Worm (Caenorhabditis elegans) whole organism, L2 larva: Measurements from ENCODE around the gene srh-39.

Experiments
- C34F6.9 ChIP-seq: fragments of 150-350 bp; optimal IDR thresholded peaks from 2 replicates; lab custom pipeline; 2014; ENCODE audit warnings: missing biosample characterization, missing genetic modification characterization
- F13H6.1 ChIP-seq: sonication (generic microtip); optimal IDR thresholded peaks from 2 replicates; lab custom pipeline; 2016; ENCODE audit warnings: missing genetic modification characterization, missing compliant biosample characterization
- R02D3.7 ChIP-seq: fragments of 150-350 bp; optimal IDR thresholded peaks from 2 replicates; lab custom pipeline; 2014; ENCODE audit warnings: missing biosample characterization, missing genetic modification characterization
- Y55F3AM.14 ChIP-seq: fragments of 200-800 bp; sonication (Bioruptor generic); optimal IDR thresholded peaks from 2 replicates; lab custom pipeline; 2018; ENCODE audit warnings: mild to moderate bottlenecking, missing genetic modification characterization, missing compliant biosample characterization
- alr-1 ChIP-seq: fragments of 150-350 bp; optimal IDR thresholded peaks from 2 replicates; lab custom pipeline; 2014; ENCODE audit warnings: missing biosample characterization, missing genetic modification characterization
- blmp-1 ChIP-seq: sonication (generic microtip); optimal IDR thresholded peaks from 2 replicates; lab custom pipeline; 2017; ENCODE audit warnings: missing genetic modification characterization, mild to moderate bottlenecking, missing compliant biosample characterization, antibody characterized with exemption, moderate library complexity; ENCODE audit not compliant: insufficient read depth
- ceh-16 ChIP-seq: fragments of 150-350 bp; optimal IDR thresholded peaks from 2 replicates; lab custom pipeline; 2014; ENCODE audit warnings: missing biosample characterization, missing genetic modification characterization
- ceh-82 ChIP-seq: fragments of 150-350 bp; optimal IDR thresholded peaks from 2 replicates; lab custom pipeline; 2014; ENCODE audit warnings: missing biosample characterization, missing genetic modification characterization
- crh-2 ChIP-seq: sonication (generic microtip); optimal IDR thresholded peaks from 2 replicates; lab custom pipeline; 2017; ENCODE audit warnings: missing biosample characterization, missing genetic modification characterization
- dmd-4 ChIP-seq: sonication (generic microtip); optimal IDR thresholded peaks from 2 replicates; lab custom pipeline; 2017; ENCODE audit warnings: missing biosample characterization, missing genetic modification characterization
- egl-27 ChIP-seq: sonication (generic microtip); optimal IDR thresholded peaks from 3 replicates; lab custom pipeline; 2017; ENCODE audit warnings: missing biosample characterization, missing genetic modification reagents, missing genetic modification characterization
- elt-1 ChIP-seq: fragments of 150-350 bp; optimal IDR thresholded peaks from 2 replicates; lab custom pipeline; 2014; ENCODE audit warnings: missing biosample characterization, missing genetic modification characterization
- elt-3 ChIP-seq: sonication (generic microtip); optimal IDR thresholded peaks from 2 replicates; lab custom pipeline; 2017; ENCODE audit warnings: missing biosample characterization, missing genetic modification characterization
- fos-1 ChIP-seq: fragments of 150-350 bp; optimal IDR thresholded peaks from 2 replicates; lab custom pipeline; 2014; ENCODE audit warnings: missing biosample characterization, missing genetic modification characterization
- gmeb-1 ChIP-seq: fragments of 150-350 bp; optimal IDR thresholded peaks from 2 replicates; lab custom pipeline; 2014; ENCODE audit warnings: missing biosample characterization, missing genetic modification characterization
- lin-11 ChIP-seq: fragments of 150-350 bp; sonication (generic microtip); optimal IDR thresholded peaks from 2 replicates; lab custom pipeline; 2014; ENCODE audit warnings: missing biosample characterization, missing genetic modification characterization, inconsistent platforms, mixed read lengths
- lin-13 ChIP-seq: fragments of 150-350 bp; optimal IDR thresholded peaks from 2 replicates; lab custom pipeline; 2014; ENCODE audit warnings: missing biosample characterization, missing genetic modification reagents, missing genetic modification characterization
- lin-39 ChIP-seq: fragments of 150-350 bp; optimal IDR thresholded peaks from 2 replicates; lab custom pipeline; 2014; ENCODE audit warnings: missing biosample characterization, missing genetic modification reagents, missing genetic modification characterization
- lsy-2 ChIP-seq, 2 experiments: fragments of 150-350 bp in 1 of 2; sonication (generic microtip) in 1 of 2; optimal IDR thresholded peaks; 2 replicates each; lab custom pipeline; 2014 to 2017; ENCODE audit warnings: missing biosample characterization in 2 of 2, missing genetic modification characterization in 2 of 2
- mab-5 ChIP-seq: fragments of 150-350 bp; optimal IDR thresholded peaks from 2 replicates; lab custom pipeline; 2014; ENCODE audit warnings: missing biosample characterization, missing genetic modification characterization
- mbf-1 ChIP-seq: sonication (generic microtip); optimal IDR thresholded peaks from 2 replicates; lab custom pipeline; 2017; ENCODE audit warnings: missing biosample characterization, missing genetic modification characterization
- mdl-1 ChIP-seq, 2 experiments: fragments of 150-350 bp in 1 of 2; sonication (generic microtip) in 1 of 2; optimal IDR thresholded peaks; 2 replicates each; lab custom pipeline; 2017; ENCODE audit warnings: missing biosample characterization in 2 of 2, missing genetic modification characterization in 2 of 2
- nhr-10 ChIP-seq: sonication (generic microtip); optimal IDR thresholded peaks from 2 replicates; lab custom pipeline; 2017; ENCODE audit warnings: missing biosample characterization, missing genetic modification characterization
- nhr-11 ChIP-seq: fragments of 150-350 bp; optimal IDR thresholded peaks from 2 replicates; lab custom pipeline; 2014; ENCODE audit warnings: missing biosample characterization, missing genetic modification characterization
- nhr-129 ChIP-seq: fragments of 150-350 bp; optimal IDR thresholded peaks from 2 replicates; lab custom pipeline; 2014; ENCODE audit warnings: missing biosample characterization, missing genetic modification characterization
- nhr-23 ChIP-seq: fragments of 150-350 bp; optimal IDR thresholded peaks from 2 replicates; lab custom pipeline; 2014; ENCODE audit warnings: missing biosample characterization, missing genetic modification reagents, missing genetic modification characterization
- nhr-237 ChIP-seq: fragments of 150-350 bp; optimal IDR thresholded peaks from 2 replicates; lab custom pipeline; 2014; ENCODE audit warnings: missing biosample characterization, missing genetic modification characterization
- nhr-25 ChIP-seq: fragments of 150-350 bp; sonication (generic microtip); optimal IDR thresholded peaks from 3 replicates; lab custom pipeline; 2014; ENCODE audit warnings: missing biosample characterization, missing genetic modification characterization
- nhr-6 ChIP-seq: fragments of 150-350 bp; optimal IDR thresholded peaks from 2 replicates; lab custom pipeline; 2014; ENCODE audit warnings: missing biosample characterization, missing genetic modification characterization
- nhr-77 ChIP-seq: fragments of 150-350 bp; optimal IDR thresholded peaks from 2 replicates; lab custom pipeline; 2014; ENCODE audit warnings: missing biosample characterization, missing genetic modification characterization
- sem-4 ChIP-seq: fragments of 150-350 bp; optimal IDR thresholded peaks from 2 replicates; lab custom pipeline; 2014; ENCODE audit warnings: missing biosample characterization, missing genetic modification reagents, missing genetic modification characterization
- skn-1 ChIP-seq: sonication (generic microtip); optimal IDR thresholded peaks from 2 replicates; lab custom pipeline; 2017; ENCODE audit warnings: missing biosample characterization, missing genetic modification characterization
- sma-3 ChIP-seq: sonication (generic microtip); optimal IDR thresholded peaks from 2 replicates; lab custom pipeline; 2016; ENCODE audit warnings: missing genetic modification reagents, missing genetic modification characterization, missing compliant biosample characterization
- sma-9 ChIP-seq, 2 experiments: fragments of 150-350 bp in 1 of 2; sonication (generic microtip) in 1 of 2; optimal IDR thresholded peaks; 2 replicates each; lab custom pipeline; 2014 to 2016; ENCODE audit warnings: missing genetic modification characterization in 2 of 2, mild to moderate bottlenecking in 1 of 2, missing biosample characterization in 1 of 2, missing compliant biosample characterization in 1 of 2, missing genetic modification reagents in 1 of 2, moderate library complexity in 1 of 2
- snpc-4 ChIP-seq: fragments of 150-350 bp; optimal IDR thresholded peaks from 2 replicates; lab custom pipeline; 2014; ENCODE audit warnings: missing biosample characterization, missing genetic modification characterization
- unc-39 ChIP-seq: fragments of 150-350 bp; optimal IDR thresholded peaks from 2 replicates; lab custom pipeline; 2014; ENCODE audit warnings: missing biosample characterization, missing genetic modification characterization
- unc-55 ChIP-seq: fragments of 150-350 bp; sonication (generic microtip); optimal IDR thresholded peaks from 3 replicates; lab custom pipeline; 2014; ENCODE audit warnings: missing biosample characterization, missing genetic modification reagents, missing genetic modification characterization
- unc-62 ChIP-seq: fragments of 150-350 bp; optimal IDR thresholded peaks from 2 replicates; lab custom pipeline; 2014; ENCODE audit warnings: missing biosample characterization, missing genetic modification reagents, missing genetic modification characterization
- zag-1 ChIP-seq: fragments of 150-350 bp; optimal IDR thresholded peaks from 2 replicates; lab custom pipeline; 2014; ENCODE audit warnings: missing biosample characterization, missing genetic modification characterization
- ztf-11 ChIP-seq: sonication (generic microtip); optimal IDR thresholded peaks from 2 replicates; lab custom pipeline; 2017; ENCODE audit warnings: missing biosample characterization, missing genetic modification characterization
- ztf-4 ChIP-seq: fragments of 150-350 bp; optimal IDR thresholded peaks from 2 replicates; lab custom pipeline; 2014; ENCODE audit warnings: missing biosample characterization, missing genetic modification characterization

srh-39 gene

ce11 chrII:7755116-7755571, 10.2 kb downstream of the srh-39 start, which contains the start of the genes B0228.6 and B0228.1:
Gene B0228.6, minus strand, starts transcription at chrII:7755166.
Gene B0228.1, plus strand, starts transcription at chrII:7755343.
- TF ChIP-seq sma-9 (GFP tag; optimal IDR thresholded peaks at IDR 0.05; lab: Kevin White, UChicago) (no peak), sma-9 (tag; optimal IDR thresholded peaks at IDR 0.05; lab: Kevin White, UChicago) (no peak), ceh-82 (tag; lab: Kevin White, UChicago) (no peak), ztf-11 (tag; lab: Kevin White, UChicago) (no peak), nhr-129 (tag; lab: Kevin White, UChicago) (no peak), C34F6.9 (tag; lab: Kevin White, UChicago) (peak; percentile 76), fos-1 (tag; lab: Kevin White, UChicago) (no peak), nhr-6 (tag; lab: Kevin White, UChicago) (no peak), mbf-1 (tag; lab: Kevin White, UChicago) (no peak), sem-4 (tag; lab: Kevin White, UChicago) (no peak), unc-55 (GFP tag; lab: Kevin White, UChicago) (no peak), mab-5 (tag; lab: Kevin White, UChicago) (no peak), lsy-2 (tag; optimal IDR thresholded peaks at IDR 0.05; lab: Kevin White, UChicago) (peak in 1 of 2 experiments; percentile 38), ceh-16 (no peak)

- TF ChIP-seq mbf-1 (tag; lab: Kevin White, UChicago) (no peak), ceh-82 (tag; lab: Kevin White, UChicago) (no peak), nhr-77 (no peak), elt-3 (no peak), nhr-237 (tag; lab: Kevin White, UChicago) (no peak), lin-13 (GFP tag; lab: Kevin White, UChicago) (no peak), lin-11 (tag; lab: Kevin White, UChicago) (no peak), mab-5 (tag; lab: Kevin White, UChicago) (no peak)
Observed at ce11 chrII:7753500-7753899, 11.9 kb downstream of the srh-39 start, which contains the start of gene trx-1. Gene trx-1, minus strand, starts transcription at chrII:7753600.

ce11 chrII:7736725-7737124, 28.6 kb downstream of the srh-39 start:
- TF ChIP-seq snpc-4, result no peak
- no peak for TF ChIP-seq mab-5 (tag; lab: Kevin White, UChicago)
- no peak for TF ChIP-seq F13H6.1 (tag; lab: Kevin White, UChicago)
- TF ChIP-seq C34F6.9 (tag; lab: Kevin White, UChicago), result no peak
- no peak for TF ChIP-seq blmp-1 (tag; lab: Kevin White, UChicago)
- no peak for TF ChIP-seq mbf-1 (tag; lab: Kevin White, UChicago)
- TF ChIP-seq nhr-129 (tag; lab: Kevin White, UChicago), result no peak
- no peak for TF ChIP-seq zag-1 (tag; lab: Kevin White, UChicago)
- TF ChIP-seq elt-3, result no peak
- TF ChIP-seq ztf-4 (tag; lab: Kevin White, UChicago), result no peak
- TF ChIP-seq nhr-25, result no peak
- no peak for TF ChIP-seq lin-39 (tag; lab: Kevin White, UChicago)
- TF ChIP-seq Y55F3AM.14, result no peak
- TF ChIP-seq R02D3.7, result no peak
- TF ChIP-seq ceh-82 (tag; lab: Kevin White, UChicago), result no peak
- no peak for TF ChIP-seq gmeb-1
- no peak for TF ChIP-seq egl-27 (tag; lab: Kevin White, UChicago)
- no peak for TF ChIP-seq nhr-11 (tag; lab: Kevin White, UChicago)

ce11 chrII:7724603-7725002, 40.8 kb downstream of the srh-39 start, which contains the start of gene cpna-2:
Gene cpna-2, plus strand, starts transcription at chrII:7724903.
- TF ChIP-seq elt-1 (tag; lab: Kevin White, UChicago) (no peak), mdl-1 (tag; optimal IDR thresholded peaks at IDR 0.05; lab: Kevin White, UChicago) (no peak), nhr-23 (tag; lab: Kevin White, UChicago) (no peak), alr-1 (no peak), sem-4 (tag; lab: Kevin White, UChicago) (no peak), ceh-82 (tag; lab: Kevin White, UChicago) (no peak), gmeb-1 (no peak), sma-3 (GFP tag; lab: Kevin White, UChicago) (no peak), skn-1 (tag; lab: Kevin White, UChicago) (no peak), mab-5 (tag; lab: Kevin White, UChicago) (no peak), dmd-4 (no peak), unc-62 (GFP tag; lab: Kevin White, UChicago) (no peak), ztf-11 (tag; lab: Kevin White, UChicago) (no peak), unc-39 (tag; lab: Kevin White, UChicago) (no peak), nhr-10 (tag; lab: Kevin White, UChicago) (no peak), crh-2 (tag; lab: Kevin White, UChicago) (no peak), nhr-11 (tag; lab: Kevin White, UChicago) (no peak), blmp-1 (tag; lab: Kevin White, UChicago) (no peak), lin-13 (GFP tag; lab: Kevin White, UChicago) (no peak), sma-9 (GFP tag; optimal IDR thresholded peaks at IDR 0.05; lab: Kevin White, UChicago) (no peak), sma-9 (tag; optimal IDR thresholded peaks at IDR 0.05; lab: Kevin White, UChicago) (no peak)
